Fruit fly (Drosophila melanogaster): Measurements from ENCODE around the gene CG32298.

CG32298 gene

DNA sequence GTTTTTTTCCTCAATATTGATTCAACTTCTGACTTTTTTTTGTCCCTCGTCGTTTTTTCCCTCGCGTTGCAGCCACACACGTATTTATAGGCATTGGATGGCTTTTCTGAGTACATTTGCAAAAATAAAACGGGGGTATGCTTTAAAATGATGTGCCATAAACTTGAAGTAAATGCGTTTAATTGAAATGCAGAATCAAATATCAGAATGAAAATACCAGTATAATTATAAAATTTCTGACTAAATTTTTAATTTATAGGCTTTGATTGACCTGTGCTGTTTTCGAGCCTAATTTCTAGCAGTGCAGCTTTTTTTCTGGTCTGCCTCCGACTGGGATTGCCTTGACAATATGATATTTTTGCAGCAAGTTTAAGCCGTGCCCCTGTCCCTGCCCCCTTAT is 40.6 kb upstream of the CG32298 start:
- no peak for TF ChIP-seq CG13204 (GFP tag; optimal IDR thresholded peaks at IDR 0.05)
- no peak for TF ChIP-seq CG10348 (GFP tag; IDR thresholded peaks at IDR 0.05)
- TF ChIP-seq CG34367 (tag; optimal IDR thresholded peaks at IDR 0.05) = peak; percentile 52
- TF ChIP-seq Snoo (tag; optimal IDR thresholded peaks at IDR 0.05) = peak; percentile 72
- TF ChIP-seq CG32121 (GFP tag; IDR thresholded peaks at IDR 0.05) = peak; percentile 84
- peak; percentile 81 for TF ChIP-seq fd96Ca (GFP tag; IDR thresholded peaks at IDR 0.05)
- TF ChIP-seq CG17806 (tag; optimal IDR thresholded peaks at IDR 0.05) = peak; percentile 83
- TF ChIP-seq D1 (tag; optimal IDR thresholded peaks at IDR 0.05) = peak; percentile 71
- TF ChIP-seq CG9948 (tag; optimal IDR thresholded peaks at IDR 0.05) = peak; percentile 75
- peak; percentile 60; the same call in 1 of the 2 replicates for TF ChIP-seq CG12605 (GFP tag; IDR thresholded peaks at IDR 0.05)
- peak; percentile 43 for TF ChIP-seq gl (tag; optimal IDR thresholded peaks at IDR 0.05)
- TF ChIP-seq CG8301 (tag; optimal IDR thresholded peaks at IDR 0.05) = peak; percentile 71
- peak; percentile 86 for TF ChIP-seq Pif1A (GFP tag; optimal IDR thresholded peaks at IDR 0.05)
- TF ChIP-seq Ets98B (GFP tag; IDR thresholded peaks at IDR 0.05) = peak; percentile 87
- TF ChIP-seq CG8159 (tag; optimal IDR thresholded peaks at IDR 0.05) = peak; percentile 87
- TF ChIP-seq rn (GFP tag; IDR thresholded peaks at IDR 0.05) = peak; percentile 73; the same call in 1 of the 2 replicates
- peak; percentile 69 for TF ChIP-seq Pif1B (GFP tag; optimal IDR thresholded peaks at IDR 0.05)
- peak; percentile 89 for TF ChIP-seq CG4496 (GFP tag; IDR thresholded peaks at IDR 0.05)
- no peak for TF ChIP-seq EcR (GFP tag; optimal IDR thresholded peaks at IDR 0.05)
- peak; percentile 84 for TF ChIP-seq CG14655 (GFP tag; optimal IDR thresholded peaks at IDR 0.05)
- peak; percentile 75 for TF ChIP-seq CG15710 (tag; optimal IDR thresholded peaks at IDR 0.05)

DNA sequence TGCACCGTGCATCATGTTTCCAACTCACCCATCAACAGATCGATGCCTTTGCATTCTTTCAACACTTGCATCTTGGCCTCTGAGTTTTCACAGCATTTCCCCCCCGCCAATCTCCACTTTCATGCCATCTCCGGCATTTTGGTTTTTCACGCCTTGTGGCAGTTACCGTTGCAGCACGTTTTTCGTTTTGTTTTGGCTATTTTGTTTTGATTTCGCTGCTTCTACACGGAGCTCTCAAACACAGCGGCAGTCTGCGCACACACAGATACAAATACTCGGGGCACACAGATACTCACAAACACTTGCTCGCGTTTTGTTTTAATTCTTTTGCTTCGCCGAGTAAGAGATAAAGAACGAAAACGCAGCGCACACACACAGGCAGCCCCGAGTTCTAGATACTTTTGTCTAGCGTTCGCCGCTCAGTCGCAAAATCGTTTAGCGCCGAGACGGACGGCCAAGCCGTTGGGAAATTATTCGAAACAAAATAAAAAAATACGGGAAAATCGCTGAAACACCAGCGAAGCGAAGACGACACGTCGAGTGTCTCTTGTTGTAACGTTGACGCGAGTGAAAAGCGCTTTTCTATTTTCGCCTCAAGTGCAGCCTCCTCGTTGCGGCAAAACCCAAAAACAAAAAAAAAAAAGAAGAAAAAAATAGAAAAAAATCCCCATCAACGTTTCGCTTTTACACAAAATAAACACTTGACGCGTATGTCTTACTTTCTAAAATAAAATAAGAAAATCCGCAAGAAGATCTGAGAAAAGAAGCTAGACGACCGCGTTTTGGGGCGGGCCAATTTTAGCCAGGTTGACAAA is 37.9 kb upstream of the CG32298 start:
- TF ChIP-seq Pif1B (GFP tag; optimal IDR thresholded peaks at IDR 0.05) (no peak), Snoo (tag; optimal IDR thresholded peaks at IDR 0.05) (peak; percentile 34), CG17806 (tag; optimal IDR thresholded peaks at IDR 0.05) (no peak), CG32121 (GFP tag; IDR thresholded peaks at IDR 0.05) (peak; percentile 80), D1 (tag; optimal IDR thresholded peaks at IDR 0.05) (no peak), CG12605 (GFP tag; IDR thresholded peaks at IDR 0.05) (peak; percentile 86), CG13204 (GFP tag; optimal IDR thresholded peaks at IDR 0.05) (peak; percentile 80), CG15710 (tag; optimal IDR thresholded peaks at IDR 0.05) (peak; percentile 33), CG8301 (tag; optimal IDR thresholded peaks at IDR 0.05) (peak; percentile 32), CG4496 (GFP tag; IDR thresholded peaks at IDR 0.05) (peak; percentile 79), fd96Ca (GFP tag; IDR thresholded peaks at IDR 0.05) (peak; percentile 56), Ets98B (GFP tag; IDR thresholded peaks at IDR 0.05) (peak; percentile 83), Pif1A (GFP tag; optimal IDR thresholded peaks at IDR 0.05) (peak; percentile 14), CG34367 (tag; optimal IDR thresholded peaks at IDR 0.05) (no peak), rn (GFP tag; IDR thresholded peaks at IDR 0.05) (no peak), CG14655 (GFP tag; optimal IDR thresholded peaks at IDR 0.05) (peak; percentile 51), CG8159 (tag; optimal IDR thresholded peaks at IDR 0.05) (peak; percentile 14), CG9948 (tag; optimal IDR thresholded peaks at IDR 0.05) (no peak), EcR (GFP tag; optimal IDR thresholded peaks at IDR 0.05) (peak; percentile 21), CG10348 (GFP tag; IDR thresholded peaks at IDR 0.05) (no peak), gl (tag; optimal IDR thresholded peaks at IDR 0.05) (peak; percentile 63)

DNA sequence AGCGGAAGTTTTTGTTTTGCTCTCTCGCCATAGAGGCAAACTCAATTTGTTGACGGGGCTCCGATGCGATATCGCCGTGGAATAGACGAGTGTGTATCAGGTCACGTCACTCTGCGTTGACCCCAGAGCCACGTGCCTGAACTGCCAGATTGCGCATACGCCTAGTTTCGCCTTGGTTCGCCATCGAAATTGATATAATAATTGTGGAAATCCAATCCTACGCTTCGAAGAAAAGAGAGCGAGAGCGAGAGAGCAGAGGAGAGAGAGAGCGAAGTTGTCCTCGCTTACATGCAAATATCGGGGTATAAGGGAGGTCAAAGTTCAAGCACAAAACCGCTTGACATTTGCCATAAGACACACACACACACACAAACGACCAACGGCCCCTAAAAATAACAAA is 36.4 kb upstream of the CG32298 start:
- TF ChIP-seq CG9948 (tag; optimal IDR thresholded peaks at IDR 0.05) (no peak), rn (GFP tag; IDR thresholded peaks at IDR 0.05) (no peak), CG8301 (tag; optimal IDR thresholded peaks at IDR 0.05) (no peak), CG10348 (GFP tag; IDR thresholded peaks at IDR 0.05) (no peak), Pif1A (GFP tag; optimal IDR thresholded peaks at IDR 0.05) (no peak), CG8159 (tag; optimal IDR thresholded peaks at IDR 0.05) (no peak), gl (tag; optimal IDR thresholded peaks at IDR 0.05) (no peak), CG12605 (GFP tag; IDR thresholded peaks at IDR 0.05) (no peak), Ets98B (GFP tag; IDR thresholded peaks at IDR 0.05) (no peak), CG34367 (tag; optimal IDR thresholded peaks at IDR 0.05) (no peak)

DNA sequence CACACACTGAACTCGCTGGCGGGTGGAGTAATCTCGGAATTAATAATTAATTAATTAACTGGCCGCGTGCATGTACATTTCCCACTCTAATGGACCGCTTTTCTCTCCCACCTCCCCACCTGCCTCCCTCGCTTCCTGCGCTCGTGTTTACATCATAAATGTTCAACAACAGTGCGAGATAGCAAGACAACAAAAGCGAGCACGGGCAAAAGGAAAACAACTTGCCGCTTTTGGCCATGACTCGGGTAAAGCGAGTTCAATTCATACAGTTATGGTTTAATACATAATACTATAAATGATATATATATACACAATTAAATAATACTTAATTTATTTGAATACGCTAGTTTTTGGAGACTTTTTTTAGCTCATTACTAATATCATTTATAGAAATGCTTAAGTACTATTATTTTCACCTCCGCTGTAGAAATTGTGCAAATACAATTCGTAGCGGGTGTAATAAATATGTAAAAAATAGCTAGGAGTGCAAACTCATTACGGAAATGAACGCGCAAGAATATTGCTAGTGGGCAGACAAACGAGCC is 35.7 kb upstream of the CG32298 start:
- TF ChIP-seq rn (GFP tag; IDR thresholded peaks at IDR 0.05) = no peak
- peak; percentile 70 for TF ChIP-seq CG8159 (tag; optimal IDR thresholded peaks at IDR 0.05)
- TF ChIP-seq CG17806 (tag; optimal IDR thresholded peaks at IDR 0.05) = peak; percentile 52
- no peak for TF ChIP-seq Ets98B (GFP tag; IDR thresholded peaks at IDR 0.05)
- peak; percentile 5 for TF ChIP-seq CG34367 (tag; optimal IDR thresholded peaks at IDR 0.05)
- peak; percentile 34 for TF ChIP-seq CG8301 (tag; optimal IDR thresholded peaks at IDR 0.05)
- peak; percentile 60 for TF ChIP-seq CG14655 (GFP tag; optimal IDR thresholded peaks at IDR 0.05)
- no peak for TF ChIP-seq CG32121 (GFP tag; IDR thresholded peaks at IDR 0.05)
- peak; percentile 50 for TF ChIP-seq Pif1B (GFP tag; optimal IDR thresholded peaks at IDR 0.05)
- peak; percentile 14 for TF ChIP-seq CG15710 (tag; optimal IDR thresholded peaks at IDR 0.05)
- TF ChIP-seq D1 (tag; optimal IDR thresholded peaks at IDR 0.05) = no peak
- TF ChIP-seq gl (tag; optimal IDR thresholded peaks at IDR 0.05) = peak; percentile 18
- TF ChIP-seq Pif1A (GFP tag; optimal IDR thresholded peaks at IDR 0.05) = peak; percentile 20
- no peak for TF ChIP-seq CG13204 (GFP tag; optimal IDR thresholded peaks at IDR 0.05)
- peak; percentile 77 for TF ChIP-seq EcR (GFP tag; optimal IDR thresholded peaks at IDR 0.05)

DNA sequence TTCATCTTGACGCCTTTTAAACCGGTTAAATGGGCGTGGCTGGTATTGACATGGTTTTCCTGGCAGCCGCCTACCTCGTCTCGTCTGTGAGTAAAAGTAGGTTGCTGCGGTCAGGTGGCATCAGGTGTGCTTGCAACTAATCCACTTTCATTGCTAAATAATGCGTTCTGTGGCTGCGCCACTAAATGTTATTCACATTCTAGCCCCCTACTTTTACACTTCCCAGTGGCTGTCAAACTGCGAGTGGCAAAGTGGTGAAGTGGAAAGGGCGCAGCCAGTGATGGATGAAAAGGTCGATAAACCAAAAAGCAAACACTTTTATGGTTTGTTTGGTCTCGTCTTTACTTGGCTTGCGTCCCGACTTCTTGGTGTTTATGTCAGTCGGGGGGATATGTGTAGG is 34.9 kb upstream of the CG32298 start:
- peak; percentile 8 for TF ChIP-seq EcR (GFP tag; optimal IDR thresholded peaks at IDR 0.05)
- no peak for TF ChIP-seq CG8301 (tag; optimal IDR thresholded peaks at IDR 0.05)
